Worm (Caenorhabditis elegans) whole organism, L3 larva: ENCODE results near the gene T19D12.9.
A peak's percentile ranks its signal among the peaks of the same experiment; 100 is the strongest.

Experiments
- R02D3.7 ChIP-seq: fragments of 150-350 bp; optimal IDR thresholded peaks from 2 replicates; lab custom pipeline; 2014; ENCODE audit warnings: missing biosample characterization, missing genetic modification characterization
- ZK546.5 ChIP-seq: sonication (generic microtip); optimal IDR thresholded peaks from 2 replicates; lab custom pipeline; 2017; ENCODE audit warnings: missing biosample characterization, missing genetic modification characterization
- ama-1 ChIP-seq: fragments of 150-350 bp; optimal IDR thresholded peaks from 2 replicates; lab custom pipeline; 2018
- ceh-16 ChIP-seq: sonication (generic microtip); optimal IDR thresholded peaks from 2 replicates; lab custom pipeline; 2017; ENCODE audit warnings: missing biosample characterization, missing genetic modification characterization
- ceh-82 ChIP-seq: fragments of 150-350 bp; optimal IDR thresholded peaks from 2 replicates; lab custom pipeline; 2014; ENCODE audit warnings: missing biosample characterization, missing genetic modification characterization
- ceh-9 ChIP-seq: sonication (generic microtip); optimal IDR thresholded peaks from 2 replicates; lab custom pipeline; 2018; ENCODE audit warnings: missing biosample characterization, missing genetic modification characterization
- daf-12 ChIP-seq: fragments of 150-350 bp; optimal IDR thresholded peaks from 2 replicates; lab custom pipeline; 2014; ENCODE audit warnings: missing biosample characterization, missing genetic modification reagents, missing genetic modification characterization
- egl-27 ChIP-seq: sonication (generic microtip); optimal IDR thresholded peaks from 4 replicates; lab custom pipeline; 2017; ENCODE audit warnings: missing biosample characterization, missing genetic modification reagents, missing genetic modification characterization
- egl-5 ChIP-seq: fragments of 150-350 bp; optimal IDR thresholded peaks from 2 replicates; lab custom pipeline; 2017; ENCODE audit warnings: missing biosample characterization, missing genetic modification reagents, missing genetic modification characterization, inconsistent platforms
- elt-1 ChIP-seq: fragments of 150-350 bp; optimal IDR thresholded peaks from 2 replicates; lab custom pipeline; 2014; ENCODE audit warnings: missing biosample characterization, missing genetic modification characterization
- elt-2 ChIP-seq: sonication (generic microtip); optimal IDR thresholded peaks from 2 replicates; lab custom pipeline; 2016; ENCODE audit warnings: missing genetic modification reagents, mild to moderate bottlenecking, missing genetic modification characterization, missing compliant biosample characterization
- elt-3 ChIP-seq, 3 experiments: fragments of 150-350 bp in 1 of 3; sonication (generic microtip) in 2 of 3; optimal IDR thresholded peaks; 2 replicates in 2 of 3; 4 replicates in 1 of 3; lab custom pipeline; 2014 to 2017; ENCODE audit warnings: missing biosample characterization in 3 of 3, missing genetic modification characterization in 3 of 3
- eor-1 ChIP-seq, 2 experiments: fragments of 150-350 bp; optimal IDR thresholded peaks; 2 replicates each; lab custom pipeline; 2014 to 2018; ENCODE audit warnings: missing biosample characterization in 2 of 2, missing genetic modification characterization in 2 of 2
- fkh-2 ChIP-seq: fragments of 150-350 bp; optimal IDR thresholded peaks from 2 replicates; lab custom pipeline; 2014; ENCODE audit warnings: missing biosample characterization, missing genetic modification reagents, missing genetic modification characterization
- fos-1 ChIP-seq: fragments of 150-350 bp; optimal IDR thresholded peaks from 2 replicates; lab custom pipeline; 2014; ENCODE audit warnings: missing biosample characterization, missing genetic modification characterization
- hmg-11 ChIP-seq: sonication (generic microtip); optimal IDR thresholded peaks from 2 replicates; lab custom pipeline; 2016; ENCODE audit warnings: missing genetic modification characterization, missing compliant biosample characterization
- jun-1 ChIP-seq: fragments of 150-350 bp; optimal IDR thresholded peaks from 2 replicates; lab custom pipeline; 2014; ENCODE audit warnings: missing biosample characterization, missing genetic modification reagents, missing genetic modification characterization
- lin-15B ChIP-seq: fragments of 150-350 bp; optimal IDR thresholded peaks from 2 replicates; lab custom pipeline; 2014; ENCODE audit warnings: missing biosample characterization, missing genetic modification characterization
- lsy-12 ChIP-seq: sonication (generic microtip); optimal IDR thresholded peaks from 2 replicates; lab custom pipeline; 2016; ENCODE audit warnings: mild to moderate bottlenecking, missing genetic modification characterization, missing compliant biosample characterization
- mdl-1 ChIP-seq: fragments of 150-350 bp; optimal IDR thresholded peaks from 2 replicates; lab custom pipeline; 2014; ENCODE audit warnings: missing biosample characterization, missing genetic modification characterization
- mml-1 ChIP-seq: fragments of 150-350 bp; sonication (generic microtip); optimal IDR thresholded peaks from 3 replicates; lab custom pipeline; 2014; ENCODE audit warnings: missing biosample characterization, missing genetic modification characterization
- nfya-1 ChIP-seq: sonication (generic microtip); optimal IDR thresholded peaks from 2 replicates; lab custom pipeline; 2017; ENCODE audit warnings: missing genetic modification characterization, mild to moderate bottlenecking, missing compliant biosample characterization, antibody characterized with exemption, moderate library complexity; ENCODE audit not compliant: insufficient read depth
- nhr-28 ChIP-seq: fragments of 150-350 bp; optimal IDR thresholded peaks from 2 replicates; lab custom pipeline; 2014; ENCODE audit warnings: missing biosample characterization, missing genetic modification characterization
- nhr-43 ChIP-seq: sonication (generic microtip); optimal IDR thresholded peaks from 2 replicates; lab custom pipeline; 2016; ENCODE audit warnings: mild to moderate bottlenecking, missing genetic modification characterization, missing compliant biosample characterization; ENCODE audit not compliant: poor library complexity, severe bottlenecking
- nhr-67 ChIP-seq: fragments of 150-350 bp; optimal IDR thresholded peaks from 2 replicates; lab custom pipeline; 2014; ENCODE audit warnings: missing biosample characterization, missing genetic modification characterization
- nhr-77 ChIP-seq: fragments of 150-350 bp; optimal IDR thresholded peaks from 2 replicates; lab custom pipeline; 2014; ENCODE audit warnings: missing biosample characterization, missing genetic modification characterization
- pha-4 ChIP-seq: fragments of 150-350 bp; optimal IDR thresholded peaks from 2 replicates; lab custom pipeline; 2014; ENCODE audit warnings: missing biosample characterization, missing genetic modification reagents, missing genetic modification characterization
- pqm-1 ChIP-seq: fragments of 150-350 bp; optimal IDR thresholded peaks from 2 replicates; lab custom pipeline; 2017; ENCODE audit warnings: missing biosample characterization, missing genetic modification characterization, inconsistent platforms
- sea-2 ChIP-seq: fragments of 150-350 bp; sonication (generic microtip); optimal IDR thresholded peaks from 4 replicates; lab custom pipeline; 2014; ENCODE audit warnings: missing biosample characterization, missing genetic modification reagents, missing genetic modification characterization
- skn-1 ChIP-seq: fragments of 150-350 bp; optimal IDR thresholded peaks from 2 replicates; lab custom pipeline; 2014; ENCODE audit warnings: missing biosample characterization, missing genetic modification characterization
- snpc-4 ChIP-seq: fragments of 150-350 bp; optimal IDR thresholded peaks from 2 replicates; lab custom pipeline; 2014; ENCODE audit warnings: missing biosample characterization, missing genetic modification characterization
- unc-39 ChIP-seq: sonication (generic microtip); optimal IDR thresholded peaks from 4 replicates; lab custom pipeline; 2017; ENCODE audit warnings: missing biosample characterization, missing genetic modification characterization
- unc-62 ChIP-seq: fragments of 150-350 bp; sonication (generic microtip); optimal IDR thresholded peaks from 4 replicates; lab custom pipeline; 2014; ENCODE audit warnings: missing biosample characterization, missing genetic modification reagents, missing genetic modification characterization
- zag-1 ChIP-seq: fragments of 150-350 bp; optimal IDR thresholded peaks from 2 replicates; lab custom pipeline; 2014; ENCODE audit warnings: missing biosample characterization, missing genetic modification characterization
- ztf-11 ChIP-seq: fragments of 150-350 bp; optimal IDR thresholded peaks from 2 replicates; lab custom pipeline; 2014; ENCODE audit warnings: missing biosample characterization, missing genetic modification characterization
- ztf-4 ChIP-seq: fragments of 150-350 bp; optimal IDR thresholded peaks from 2 replicates; lab custom pipeline; 2014; ENCODE audit warnings: missing biosample characterization, missing genetic modification characterization

Gene T19D12.9

ce11 chrII:6654284-6654683 lies at the start of gene T19D12.9:
Gene T19D12.9 (minus strand): TSS chrII:6654384.
- TF ChIP-seq nhr-28: no peak
- TF ChIP-seq nhr-77: no peak
- no peak for TF ChIP-seq lsy-12
- no peak for TF ChIP-seq elt-3 (tag; optimal IDR thresholded peaks at IDR 0.05; lab: Kevin White, UChicago)
- TF ChIP-seq fos-1 (tag; lab: Kevin White, UChicago): no peak
- TF ChIP-seq ama-1 (lab: Kevin White, UChicago): no peak
- TF ChIP-seq unc-62 (GFP tag; lab: Kevin White, UChicago): no peak
- no peak for TF ChIP-seq elt-1 (tag; lab: Kevin White, UChicago)
- TF ChIP-seq skn-1: no peak
- TF ChIP-seq mml-1 (tag; lab: Kevin White, UChicago): no peak
- TF ChIP-seq hmg-11 (tag; lab: Kevin White, UChicago): no peak
- TF ChIP-seq ztf-11 (tag; lab: Kevin White, UChicago): no peak

DNA sequence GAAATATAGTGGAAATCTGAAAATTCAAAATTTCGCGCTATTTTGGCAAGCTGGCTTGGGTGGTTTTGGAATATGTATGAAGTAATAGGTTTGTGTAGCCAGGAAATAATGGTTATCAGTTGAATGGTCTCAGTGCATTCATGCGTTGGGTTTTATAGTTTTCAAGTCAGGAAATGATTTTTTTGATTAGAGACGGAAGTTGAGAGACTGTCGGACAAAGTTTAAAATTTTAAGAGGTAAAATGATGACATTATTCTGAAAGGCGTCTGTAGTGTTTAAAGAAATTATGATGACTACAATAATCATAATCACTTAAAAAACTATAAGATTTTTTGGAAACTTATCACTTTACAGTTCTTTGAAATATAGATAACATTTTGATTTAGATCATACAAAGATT lies 47.3 kb upstream of the T19D12.9 start, which contains the start of gene C18H9.6:
TSS of gene C18H9.6 (minus strand) at position 129 of the 400 bp plus-strand sequence.
- TF ChIP-seq egl-5 (tag; lab: Kevin White, UChicago): no peak
- no peak for TF ChIP-seq daf-12 (tag; lab: Kevin White, UChicago)
- no peak for TF ChIP-seq zag-1
- peak; percentile 85 for TF ChIP-seq pqm-1 (tag; lab: Kevin White, UChicago)
- TF ChIP-seq R02D3.7 (tag; lab: Kevin White, UChicago): no peak
- TF ChIP-seq skn-1: peak; percentile 77
- peak; percentile 9 for TF ChIP-seq jun-1 (tag; lab: Kevin White, UChicago)
- no peak for TF ChIP-seq eor-1 (tag; optimal IDR thresholded peaks at IDR 0.05; lab: Kevin White, UChicago)
- peak; percentile 93 for TF ChIP-seq elt-2 (tag; lab: Kevin White, UChicago)
- TF ChIP-seq unc-62 (GFP tag; lab: Kevin White, UChicago): no peak
- TF ChIP-seq, all 47 proteins: peak for 4

DNA sequence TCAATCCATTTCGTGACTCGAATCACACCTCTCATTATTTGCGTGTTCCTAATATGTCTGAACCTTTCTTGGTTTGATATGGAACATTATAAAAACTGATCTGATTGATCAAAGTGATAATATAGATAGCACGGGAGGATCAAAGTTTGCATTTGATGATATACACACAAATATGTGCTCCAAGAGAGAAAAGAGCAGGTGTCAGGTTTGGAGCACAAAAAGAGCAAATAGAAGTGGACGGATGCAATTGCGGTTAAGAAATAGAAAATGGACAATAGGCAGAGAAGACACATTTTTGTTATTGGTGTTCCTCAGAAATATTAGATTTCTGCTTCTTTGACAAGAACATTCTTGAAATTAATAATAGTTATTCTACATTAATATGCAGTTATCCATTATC lies 44.6 kb upstream of the T19D12.9 start, which contains the start of gene C18H9.1:
TSS of gene C18H9.1 (plus strand) at position 301 of the 400 bp plus-strand sequence.
- no peak for TF ChIP-seq skn-1
- no peak for TF ChIP-seq nhr-43 (tag; lab: Kevin White, UChicago)
- no peak for TF ChIP-seq nfya-1
- TF ChIP-seq lsy-12: no peak
- TF ChIP-seq nhr-28: no peak
- no peak for TF ChIP-seq nhr-67
- TF ChIP-seq pqm-1 (tag; lab: Kevin White, UChicago): no peak
- no peak for TF ChIP-seq ceh-9 (tag; lab: Kevin White, UChicago)
- no peak for TF ChIP-seq lin-15B (tag; lab: Kevin White, UChicago)
- no peak for TF ChIP-seq mdl-1 (tag; lab: Kevin White, UChicago)
- no peak for TF ChIP-seq ceh-82 (tag; lab: Kevin White, UChicago)
- no peak for TF ChIP-seq jun-1 (tag; lab: Kevin White, UChicago)
- TF ChIP-seq egl-27 (tag; lab: Kevin White, UChicago): no peak
- no peak for TF ChIP-seq fos-1 (tag; lab: Kevin White, UChicago)
- no peak for TF ChIP-seq unc-62 (GFP tag; lab: Kevin White, UChicago)
- no peak for TF ChIP-seq pha-4 (tag; lab: Kevin White, UChicago)
- no peak for TF ChIP-seq egl-5 (tag; lab: Kevin White, UChicago)
- TF ChIP-seq daf-12 (tag; lab: Kevin White, UChicago): no peak
- TF ChIP-seq, all 47 proteins: peak for 0

DNA sequence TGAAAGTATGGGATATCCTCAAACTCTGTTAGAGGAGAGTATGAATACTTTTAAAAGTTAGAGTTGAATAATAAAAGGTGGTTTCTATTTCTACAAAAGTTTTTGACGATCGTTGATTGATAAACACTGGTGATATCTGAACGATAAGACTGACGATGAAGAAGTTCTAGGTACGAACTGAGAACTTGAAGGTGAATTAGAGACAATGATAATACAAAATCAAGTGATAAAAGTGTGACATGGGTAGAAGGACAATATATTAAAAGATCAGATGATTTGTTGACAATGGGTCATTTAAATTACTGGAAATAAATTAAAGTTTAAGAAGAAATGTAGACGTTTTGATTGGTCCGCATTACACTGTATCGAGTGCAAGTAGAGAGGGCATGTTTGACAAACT lies 41.2 kb upstream of the T19D12.9 start, which contains the start of gene C18H9.5:
TSS of gene C18H9.5 (minus strand) at position 179 of the 400 bp plus-strand sequence.
- TF ChIP-seq hmg-11 (tag; lab: Kevin White, UChicago) (no peak), unc-39 (tag; lab: Kevin White, UChicago) (no peak), skn-1 (no peak), mdl-1 (tag; lab: Kevin White, UChicago) (no peak), ztf-4 (tag; lab: Kevin White, UChicago) (no peak), fos-1 (tag; lab: Kevin White, UChicago) (no peak), sea-2 (no peak), ceh-16 (tag; lab: Kevin White, UChicago) (no peak), nhr-77 (no peak), fkh-2 (tag; lab: Kevin White, UChicago) (no peak), nhr-28 (no peak), pqm-1 (tag; lab: Kevin White, UChicago) (no peak), ceh-82 (tag; lab: Kevin White, UChicago) (no peak), R02D3.7 (tag; lab: Kevin White, UChicago) (no peak), ZK546.5 (tag; lab: Kevin White, UChicago) (no peak), snpc-4 (no peak), egl-5 (tag; lab: Kevin White, UChicago) (no peak)
